Fruit fly (Drosophila melanogaster): ENCODE measurements around the gene CG14042.

CG14042 gene

dm6 chr2L:5002711-5003402 lies 34.7 kb upstream of the CG14042 start (continued):
- TF ChIP-seq bab2 (GFP tag; optimal IDR thresholded peaks at IDR 0.05) (no peak), ara (GFP tag; IDR thresholded peaks at IDR 0.05) (no peak), CG3726 (GFP tag; IDR thresholded peaks at IDR 0.05) (no peak), Gug (GFP tag; IDR thresholded peaks at IDR 0.05) (no peak), MBD-R2 (GFP tag; IDR thresholded peaks at IDR 0.05) (no peak), prd (optimal IDR thresholded peaks at IDR 0.05) (no peak), prd (GFP tag; IDR thresholded peaks at IDR 0.05) (no peak), CG7839 (tag; optimal IDR thresholded peaks at IDR 0.05) (no peak), ftz-f1 (GFP tag; optimal IDR thresholded peaks at IDR 0.05) (no peak), CG2199 (GFP tag; IDR thresholded peaks at IDR 0.05) (no peak), CG4707 (GFP tag; optimal IDR thresholded peaks at IDR 0.05) (no peak), NC2α (GFP tag; optimal IDR thresholded peaks at IDR 0.05) (no peak), CG12769 (tag; optimal IDR thresholded peaks at IDR 0.05) (no peak), Opbp (GFP tag; IDR thresholded peaks at IDR 0.05; ENCODE audit: partially characterized antibody) (no peak), knrl (GFP tag; IDR thresholded peaks at IDR 0.05; ENCODE audit: partially characterized antibody) (no peak), Dll (GFP tag; IDR thresholded peaks at IDR 0.05; ENCODE audit: partially characterized antibody) (no peak), Hmx (GFP tag; optimal IDR thresholded peaks at IDR 0.05) (no peak), CG32772 (GFP tag; IDR thresholded peaks at IDR 0.05) (no peak), z (GFP tag; IDR thresholded peaks at IDR 0.05) (no peak), tio (GFP tag; optimal IDR thresholded peaks at IDR 0.05) (peak; percentile 4), croc (GFP tag; conservative IDR thresholded peaks at IDR 0.05) (no peak), crol (GFP tag; IDR thresholded peaks at IDR 0.05) (no peak), CG1647 (GFP tag; optimal IDR thresholded peaks at IDR 0.05) (no peak), CG2712 (tag; optimal IDR thresholded peaks at IDR 0.05) (no peak), CG17802 (tag; optimal IDR thresholded peaks at IDR 0.05) (no peak), Mad (GFP tag; optimal IDR thresholded peaks at IDR 0.05) (no peak), Lhr (GFP tag; optimal IDR thresholded peaks at IDR 0.05) (no peak), sr (GFP tag; IDR thresholded peaks at IDR 0.05) (no peak), CG7271 (tag; optimal IDR thresholded peaks at IDR 0.05) (no peak), crc (GFP tag; optimal IDR thresholded peaks at IDR 0.05) (no peak), CG30431 (GFP tag; optimal IDR thresholded peaks at IDR 0.05) (no peak), Ptx1 (GFP tag; IDR thresholded peaks at IDR 0.05) (no peak), CG7745 (tag; optimal IDR thresholded peaks at IDR 0.05) (no peak), sna (GFP tag; IDR thresholded peaks at IDR 0.05; ENCODE audit: partially characterized antibody) (no peak), luna (GFP tag; optimal IDR thresholded peaks at IDR 0.05) (no peak), CG15514 (GFP tag; optimal IDR thresholded peaks at IDR 0.05) (no peak), CG7963 (GFP tag; IDR thresholded peaks at IDR 0.05; ENCODE audit: partially characterized antibody) (no peak), grau (tag; optimal IDR thresholded peaks at IDR 0.05) (peak; percentile 1), usp (GFP tag; optimal IDR thresholded peaks at IDR 0.05) (no peak), HmgD (GFP tag; optimal IDR thresholded peaks at IDR 0.05) (no peak), Drgx (GFP tag; IDR thresholded peaks at IDR 0.05) (peak; percentile 70), CG13287 (GFP tag; IDR thresholded peaks at IDR 0.05; ENCODE audit: partially characterized antibody) (no peak), CG12219 (GFP tag; optimal IDR thresholded peaks at IDR 0.05) (no peak), CG2120 (GFP tag; optimal IDR thresholded peaks at IDR 0.05) (peak; percentile 5), CG11398 (GFP tag; optimal IDR thresholded peaks at IDR 0.05) (no peak), stwl (tag; optimal IDR thresholded peaks at IDR 0.05) (no peak)
